Fruit fly (Drosophila melanogaster) whole organism, adult: ENCODE results near the gene lin-28.

Experiments used
- Crg-1 ChIP-seq: fragments of 200-800 bp; sonication (Bioruptor generic); optimal IDR thresholded peaks from 2 replicates; lab custom pipeline; 2016; ENCODE audit warnings: missing biosample characterization, missing genetic modification characterization
- cnc ChIP-seq, 2 experiments: fragments of >200 bp; optimal IDR thresholded peaks; 2 replicates each; lab custom pipeline; 2017
- pad ChIP-seq: fragments of 200-800 bp; sonication (Bioruptor generic); optimal IDR thresholded peaks from 3 replicates; lab custom pipeline; 2017; ENCODE audit warnings: missing biosample characterization, missing genetic modification characterization, mild to moderate bottlenecking, moderate library complexity, missing genetic modification reagents

dm6 chr3L:5621506-5621905 lies 33.0 kb upstream of the lin-28 start:
- TF ChIP-seq cnc (optimal IDR thresholded peaks at IDR 0.05; lab: Kevin White, UChicago) = no peak
- TF ChIP-seq pad (GFP tag; lab: Kevin White, UChicago) = no peak
- no peak for TF ChIP-seq Crg-1 (GFP tag; lab: Kevin White, UChicago)
